Worm (Caenorhabditis elegans): ENCODE results near the gene Y32G9A.3.

- no peak for TF ChIP-seq egl-27 (tag; optimal IDR thresholded peaks at IDR 0.05)
- TF ChIP-seq unc-130 (tag; optimal IDR thresholded peaks at IDR 0.05): no peak
Observed at ce11 chrV:1918030-1918559, 6.9 kb downstream of the Y32G9A.3 start, which contains the start of gene Y32G9A.2.

Data from whole organism, L1 larva.